Fruit fly (Drosophila melanogaster): ENCODE measurements around the gene CG13460.

DNA sequence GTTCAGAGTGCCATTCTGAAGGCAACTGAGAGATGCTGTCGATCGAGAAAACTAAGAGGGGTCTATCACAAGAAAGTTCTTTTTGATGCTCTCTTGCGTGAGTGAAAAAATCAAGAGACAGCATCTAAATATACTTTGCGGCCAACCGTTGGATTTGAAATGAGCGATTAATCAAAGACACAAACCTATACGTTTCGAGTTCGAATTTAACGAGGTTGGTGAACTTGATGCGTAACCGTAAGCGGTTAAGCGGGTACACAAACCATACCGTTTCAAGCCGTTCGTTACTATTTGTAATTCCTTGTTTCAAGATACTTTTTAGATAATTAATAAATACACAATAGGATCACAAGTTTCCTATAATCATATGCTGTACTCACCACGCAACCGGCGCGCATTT is 10.6 kb upstream of the CG13460 start:
- no peak for TF ChIP-seq psq (optimal IDR thresholded peaks at IDR 0.05)
- no peak for TF ChIP-seq CG8478 (optimal IDR thresholded peaks at IDR 0.05)
- no peak for TF ChIP-seq usp (GFP tag; optimal IDR thresholded peaks at IDR 0.05)
